Fruit fly (Drosophila melanogaster) whole organism, embryonic: ENCODE results near the gene CG6153.

Experiments
- Antp ChIP-seq: fragments of 200-800 bp; sonication (Bioruptor generic); optimal IDR thresholded peaks from 3 replicates; lab custom pipeline; 2016; ENCODE audit warnings: missing biosample characterization, missing genetic modification characterization
- CG10209 ChIP-seq: fragments of 200-800 bp; sonication (Bioruptor generic); optimal IDR thresholded peaks from 3 replicates; lab custom pipeline; 2017; ENCODE audit warnings: missing biosample characterization, mild to moderate bottlenecking, missing genetic modification characterization, missing genetic modification reagents
- CG10366 ChIP-seq: fragments of 200-800 bp; sonication (Bioruptor generic); IDR thresholded peaks from 2 replicates; pipeline ENCODE4 v1.3.6; 2022; ENCODE audit warnings: missing biosample characterization, missing genetic modification characterization
- CG13296 ChIP-seq: fragments of 200-800 bp; sonication (Bioruptor generic); optimal IDR thresholded peaks from 3 replicates; lab custom pipeline; 2018; ENCODE audit warnings: missing biosample characterization, mild to moderate bottlenecking, missing genetic modification characterization
- CG13775 ChIP-seq: fragments of 200-800 bp; sonication (Bioruptor generic); optimal IDR thresholded peaks from 3 replicates; lab custom pipeline; 2017; ENCODE audit warnings: missing biosample characterization, mild to moderate bottlenecking, missing genetic modification characterization
- CG14667 ChIP-seq: fragments of 200-800 bp; sonication (Bioruptor generic); IDR thresholded peaks from 2 replicates; pipeline ENCODE4 v1.3.6; 2022; ENCODE audit warnings: missing biosample characterization, missing genetic modification characterization
- CG15479 ChIP-seq: fragments of 200-800 bp; sonication (Bioruptor generic); optimal IDR thresholded peaks from 3 replicates; lab custom pipeline; 2019; ENCODE audit warnings: missing biosample characterization, mild to moderate bottlenecking, missing genetic modification characterization, moderate library complexity
- CG17186 ChIP-seq: fragments of 200-800 bp; sonication (Bioruptor generic); optimal IDR thresholded peaks from 3 replicates; lab custom pipeline; 2017; ENCODE audit warnings: missing biosample characterization, missing genetic modification reagents, missing genetic modification characterization
- CG17829 ChIP-seq: fragments of 200-800 bp; optimal IDR thresholded peaks from 2 replicates; lab custom pipeline; 2019; ENCODE audit warnings: missing biosample characterization, mild to moderate bottlenecking, missing genetic modification characterization, moderate library complexity
- CG1832 ChIP-seq: fragments of 200-800 bp; sonication (Bioruptor generic); optimal IDR thresholded peaks from 2 replicates; lab custom pipeline; 2017; ENCODE audit warnings: missing biosample characterization, mild to moderate bottlenecking, missing genetic modification characterization, inconsistent platforms
- CG30403 ChIP-seq: fragments of 200-800 bp; sonication (Bioruptor generic); optimal IDR thresholded peaks from 3 replicates; lab custom pipeline; 2016; ENCODE audit warnings: missing biosample characterization, missing genetic modification characterization
- CG4328 ChIP-seq: fragments of 200-800 bp; sonication (Bioruptor generic); optimal IDR thresholded peaks from 3 replicates; lab custom pipeline; 2017; ENCODE audit warnings: missing biosample characterization, missing genetic modification reagents, missing genetic modification characterization
- CG5180 ChIP-seq: fragments of 200-800 bp; sonication (Bioruptor generic); optimal IDR thresholded peaks from 3 replicates; lab custom pipeline; 2017; ENCODE audit warnings: missing biosample characterization, missing genetic modification characterization, mild to moderate bottlenecking, moderate library complexity, missing genetic modification reagents
- CG5245 ChIP-seq: fragments of 200-800 bp; sonication (Bioruptor generic); optimal IDR thresholded peaks from 3 replicates; lab custom pipeline; 2016; ENCODE audit warnings: missing biosample characterization, missing genetic modification characterization
- CG6854 ChIP-seq: fragments of 200-800 bp; sonication (Bioruptor generic); optimal IDR thresholded peaks from 3 replicates; lab custom pipeline; 2017; ENCODE audit warnings: missing biosample characterization, mild to moderate bottlenecking, missing genetic modification characterization
- CG8944 ChIP-seq: fragments of 200-800 bp; sonication (Bioruptor generic); optimal IDR thresholded peaks from 3 replicates; lab custom pipeline; 2016; ENCODE audit warnings: missing biosample characterization, missing genetic modification characterization
- D ChIP-seq, 2 experiments: fragments of 200-800 bp in 1 of 2; fragments of >200 bp in 1 of 2; sonication (Bioruptor generic) in 1 of 2; optimal IDR thresholded peaks; 2 replicates in 1 of 2; 3 replicates in 1 of 2; lab custom pipeline; 2017; ENCODE audit warnings: mild to moderate bottlenecking in 1 of 2, missing biosample characterization in 1 of 2, missing genetic modification characterization in 1 of 2, missing genetic modification reagents in 1 of 2
- D19B ChIP-seq: fragments of 200-800 bp; sonication (Bioruptor generic); optimal IDR thresholded peaks from 2 replicates; lab custom pipeline; 2017; ENCODE audit warnings: missing biosample characterization, mild to moderate bottlenecking, missing genetic modification characterization
- Dek ChIP-seq: fragments of 200-800 bp; sonication (Bioruptor generic); optimal IDR thresholded peaks from 3 replicates; lab custom pipeline; 2019; ENCODE audit warnings: missing biosample characterization, mild to moderate bottlenecking, missing genetic modification characterization, moderate library complexity
- Eip74EF ChIP-seq, 2 experiments: fragments of 200-800 bp in 1 of 2; fragments of >200 bp in 1 of 2; sonication (Bioruptor generic) in 1 of 2; optimal IDR thresholded peaks; 2 replicates each; lab custom pipeline; 2017 to 2019; ENCODE audit warnings: missing biosample characterization in 2 of 2, missing genetic modification characterization in 2 of 2, mild to moderate bottlenecking in 1 of 2, moderate library complexity in 1 of 2
- Ets97D ChIP-seq: fragments of 200-800 bp; sonication (Bioruptor generic); optimal IDR thresholded peaks from 3 replicates; lab custom pipeline; 2016; ENCODE audit warnings: missing biosample characterization, missing genetic modification characterization
- H2.0 ChIP-seq: fragments of 200-800 bp; sonication (Bioruptor generic); IDR thresholded peaks from 2 replicates; pipeline ENCODE4 v1.3.6; 2022; ENCODE audit warnings: missing biosample characterization, missing genetic modification characterization
- Hr51 ChIP-seq, 2 experiments: fragments of 200-800 bp; sonication (Bioruptor generic); optimal IDR thresholded peaks; 2 replicates in 1 of 2; 3 replicates in 1 of 2; lab custom pipeline; 2016 to 2018; ENCODE audit warnings: missing biosample characterization in 2 of 2, missing genetic modification characterization in 2 of 2, mild to moderate bottlenecking in 1 of 2, moderate library complexity in 1 of 2
- Jarid2 ChIP-seq: fragments of 200-800 bp; sonication (Bioruptor generic); optimal IDR thresholded peaks from 3 replicates; lab custom pipeline; 2017; ENCODE audit warnings: mild to moderate bottlenecking, missing biosample characterization, missing genetic modification reagents, missing genetic modification characterization
- NC2β ChIP-seq: fragments of 200-800 bp; sonication (Bioruptor generic); optimal IDR thresholded peaks from 2 replicates; lab custom pipeline; 2016; ENCODE audit warnings: missing biosample characterization, missing genetic modification characterization
- Oaz ChIP-seq: fragments of 200-800 bp; sonication (Bioruptor generic); IDR thresholded peaks from 2 replicates; pipeline ENCODE4 v1.3.6; 2022; ENCODE audit warnings: missing biosample characterization, missing genetic modification characterization
- Sry-β ChIP-seq: fragments of 200-800 bp; sonication (Bioruptor generic); optimal IDR thresholded peaks from 2 replicates; lab custom pipeline; 2018; ENCODE audit warnings: missing biosample characterization, mild to moderate bottlenecking, missing genetic modification characterization, moderate library complexity
- aop ChIP-seq: fragments of 200-800 bp; sonication (Bioruptor generic); IDR thresholded peaks from 2 replicates; pipeline ENCODE4 v1.3.6; 2022; ENCODE audit warnings: missing biosample characterization, missing genetic modification characterization
- az2 ChIP-seq: fragments of 200-800 bp; sonication (Bioruptor generic); optimal IDR thresholded peaks from 3 replicates; lab custom pipeline; 2016; ENCODE audit warnings: missing biosample characterization, missing genetic modification characterization
- bowl ChIP-seq: fragments of 200-800 bp; sonication (Bioruptor generic); IDR thresholded peaks from 2 replicates; pipeline ENCODE4 v1.3.6; 2022; ENCODE audit warnings: missing biosample characterization, missing genetic modification characterization
- cg ChIP-seq: fragments of 200-800 bp; sonication (Bioruptor generic); optimal IDR thresholded peaks from 3 replicates; lab custom pipeline; 2019; ENCODE audit warnings: missing biosample characterization, mild to moderate bottlenecking, missing genetic modification characterization, moderate library complexity
- cwo ChIP-seq: fragments of 200-800 bp; sonication (Bioruptor generic); optimal IDR thresholded peaks from 3 replicates; lab custom pipeline; 2017; ENCODE audit warnings: missing biosample characterization, missing genetic modification characterization, mild to moderate bottlenecking, moderate library complexity, missing genetic modification reagents
- gce ChIP-seq: fragments of 200-800 bp; sonication (Bioruptor generic); IDR thresholded peaks from 3 replicates; pipeline ENCODE4 v1.3.6; 2022; ENCODE audit warnings: missing biosample characterization, missing genetic modification characterization
- gcm2 ChIP-seq: fragments of 200-800 bp; sonication (Bioruptor generic); optimal IDR thresholded peaks from 2 replicates; lab custom pipeline; 2016; ENCODE audit warnings: missing biosample characterization, missing genetic modification characterization
- gt ChIP-seq: fragments of 200-800 bp; sonication (Bioruptor generic); IDR thresholded peaks from 2 replicates; pipeline ENCODE4 v1.3.6; 2022; ENCODE audit warnings: missing biosample characterization, missing genetic modification characterization
- kah ChIP-seq: fragments of 200-800 bp; sonication (Bioruptor generic); optimal IDR thresholded peaks from 2 replicates; lab custom pipeline; 2018; ENCODE audit warnings: missing biosample characterization, mild to moderate bottlenecking, missing genetic modification characterization
- nerfin-1 ChIP-seq: fragments of 200-800 bp; sonication (Bioruptor generic); optimal IDR thresholded peaks from 3 replicates; lab custom pipeline; 2019; ENCODE audit warnings: missing biosample characterization, mild to moderate bottlenecking, missing genetic modification characterization, moderate library complexity
- nmo ChIP-seq: fragments of 200-800 bp; sonication (Bioruptor generic); optimal IDR thresholded peaks from 2 replicates; lab custom pipeline; 2018; ENCODE audit warnings: missing biosample characterization, mild to moderate bottlenecking, missing genetic modification characterization, moderate library complexity
- nom ChIP-seq: fragments of 200-800 bp; sonication (Bioruptor generic); optimal IDR thresholded peaks from 2 replicates; lab custom pipeline; 2017; ENCODE audit warnings: missing biosample characterization, missing genetic modification characterization, mild to moderate bottlenecking, moderate library complexity, missing genetic modification reagents
- pum ChIP-seq: fragments of 200-800 bp; sonication (Bioruptor generic); optimal IDR thresholded peaks from 2 replicates; lab custom pipeline; 2016; ENCODE audit warnings: missing biosample characterization, missing genetic modification characterization
- sc ChIP-seq, 3 experiments: fragments of >200 bp in 2 of 3; fragments of 200-800 bp in 1 of 3; sonication (Bioruptor generic) in 1 of 3; optimal IDR thresholded peaks; 2 replicates in 2 of 3; 3 replicates in 1 of 3; lab custom pipeline; 2017; ENCODE audit warnings: mild to moderate bottlenecking in 1 of 3, missing biosample characterization in 1 of 3, missing genetic modification characterization in 1 of 3, missing genetic modification reagents in 1 of 3
- sens ChIP-seq: fragments of 200-800 bp; sonication (Bioruptor generic); peaks from one replicate; lab custom pipeline; 2016; ENCODE audit warnings: missing biosample characterization, missing genetic modification characterization
- sisA ChIP-seq: fragments of 200-800 bp; sonication (Bioruptor generic); IDR thresholded peaks from 2 replicates; pipeline ENCODE4 v1.3.6; 2022; ENCODE audit warnings: missing biosample characterization, missing genetic modification characterization
- sob ChIP-seq: fragments of 200-800 bp; sonication (Bioruptor generic); IDR thresholded peaks from 2 replicates; pipeline ENCODE4 v1.3.6; 2022; ENCODE audit warnings: missing biosample characterization, missing genetic modification characterization
- toy ChIP-seq: fragments of 200-800 bp; sonication (Bioruptor generic); IDR thresholded peaks from 2 replicates; pipeline ENCODE4 v1.3.6; 2022; ENCODE audit warnings: missing biosample characterization, missing genetic modification characterization
- twi ChIP-seq: fragments of 200-800 bp; optimal IDR thresholded peaks from 2 replicates; lab custom pipeline; 2019; ENCODE audit warnings: missing biosample characterization, mild to moderate bottlenecking, missing genetic modification characterization, moderate library complexity
- vvl ChIP-seq: fragments of 200-800 bp; sonication (Bioruptor generic); IDR thresholded peaks from 2 replicates; pipeline ENCODE4 v1.3.6; 2022; ENCODE audit warnings: missing biosample characterization, missing genetic modification characterization
- zfh1 ChIP-seq: fragments of 200-800 bp; sonication (Bioruptor generic); IDR thresholded peaks from 3 replicates; pipeline ENCODE4 v1.3.6; 2022; ENCODE audit warnings: missing biosample characterization, missing genetic modification characterization

The CG6153 gene

DNA sequence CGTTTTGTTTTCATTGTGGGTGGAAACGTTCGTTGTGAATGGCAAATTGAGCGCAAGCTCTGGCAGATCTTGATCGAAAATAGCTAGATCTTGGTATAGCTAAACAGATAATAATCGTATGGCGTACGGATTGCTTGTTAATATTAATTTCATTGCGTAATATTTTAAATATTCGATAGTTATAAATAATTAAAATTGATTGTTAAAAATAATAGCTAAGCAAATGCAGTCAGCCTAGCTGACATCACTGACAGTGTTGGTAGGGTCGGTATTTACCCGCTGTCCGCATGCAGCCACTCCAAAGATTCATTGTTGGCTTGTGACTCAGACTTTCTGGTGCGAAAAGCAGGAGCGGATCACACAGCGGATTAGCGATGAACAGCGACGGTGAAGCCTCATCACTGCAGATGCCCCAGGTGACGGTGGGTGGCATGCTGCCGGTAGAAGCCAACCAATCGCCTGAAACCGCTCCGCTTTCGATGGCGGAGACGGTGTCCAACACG is 11.7 kb downstream of the CG6153 start, which contains the start of the genes CG5776 and spict (continued):
- TF ChIP-seq Sry-β (GFP tag; lab: Kevin White, UChicago) (peak; percentile 99), bowl (GFP tag; lab: Robert Waterston, UW) (peak; percentile 37; the same call in 1 of the 2 replicates), CG13775 (GFP tag; lab: Kevin White, UChicago) (peak; percentile 89), gt (GFP tag; lab: Robert Waterston, UW) (0 out of 2 replicates have a peak, but pooled peaks have one; percentile 35), CG8944 (peak; percentile 46), gcm2 (GFP tag; lab: Kevin White, UChicago) (no peak), sisA (GFP tag; lab: Robert Waterston, UW) (peak; percentile 30; the same call in 1 of the 2 replicates), Ets97D (GFP tag; lab: Kevin White, UChicago) (peak; percentile 25), D (optimal IDR thresholded peaks at IDR 0.05; lab: Kevin White, UChicago) (peak; percentile 0), D (GFP tag; optimal IDR thresholded peaks at IDR 0.05; lab: Kevin White, UChicago) (no peak), CG14667 (GFP tag; lab: Robert Waterston, UW) (peak; percentile 78), D19B (GFP tag; lab: Kevin White, UChicago) (peak; percentile 3), CG17829 (tag; lab: Kevin White, UChicago) (peak; percentile 83), az2 (GFP tag; lab: Kevin White, UChicago) (peak; percentile 23), CG17186 (peak; percentile 37), nerfin-1 (tag; lab: Kevin White, UChicago) (peak; percentile 61), CG6854 (GFP tag; lab: Kevin White, UChicago) (peak; percentile 10), CG4328 (peak; percentile 31), gce (GFP tag; lab: Robert Waterston, UW) (0 out of 3 replicates have a peak, but pooled peaks have one; percentile 23), kah (GFP tag; lab: Kevin White, UChicago) (peak; percentile 13), CG15479 (GFP tag; lab: Kevin White, UChicago) (peak; percentile 31), sob (GFP tag; lab: Robert Waterston, UW) (peak; percentile 91), sens (peak; percentile 79), CG5245 (GFP tag; lab: Kevin White, UChicago) (no peak), zfh1 (GFP tag; lab: Robert Waterston, UW) (peak; percentile 80), CG1832 (GFP tag; lab: Kevin White, UChicago) (no peak), CG5180 (no peak), Hr51 (GFP tag; optimal IDR thresholded peaks at IDR 0.05; lab: Kevin White, UChicago) (peak; percentile 45 to 82), sc (optimal IDR thresholded peaks at IDR 0.05; lab: Kevin White, UChicago) (no peak), sc (GFP tag; optimal IDR thresholded peaks at IDR 0.05; lab: Kevin White, UChicago) (peak; percentile 57), aop (GFP tag; lab: Robert Waterston, UW) (0 out of 2 replicates have a peak, but pooled peaks have one; percentile 12), toy (0 out of 2 replicates have a peak, but pooled peaks have one; percentile 5), CG13296 (GFP tag; lab: Kevin White, UChicago) (peak; percentile 67), CG30403 (GFP tag; lab: Kevin White, UChicago) (peak; percentile 81), twi (tag; lab: Kevin White, UChicago) (peak; percentile 69), NC2β (GFP tag; lab: Kevin White, UChicago) (no peak), nom (GFP tag; lab: Kevin White, UChicago) (peak; percentile 48), pum (GFP tag; lab: Kevin White, UChicago) (peak; percentile 28), CG10366 (GFP tag; lab: Robert Waterston, UW) (peak; percentile 83), Antp (GFP tag; lab: Kevin White, UChicago) (peak; percentile 7), Oaz (peak; percentile 70; the same call in 1 of the 2 replicates), nmo (GFP tag; lab: Kevin White, UChicago) (peak; percentile 85), Eip74EF (GFP tag; optimal IDR thresholded peaks at IDR 0.05; lab: Kevin White, UChicago) (peak in 1 of 2 experiments; percentile 38), H2.0 (peak; percentile 77), cwo (GFP tag; lab: Kevin White, UChicago) (peak; percentile 62), cg (GFP tag; lab: Kevin White, UChicago) (no peak), CG10209 (GFP tag; lab: Kevin White, UChicago) (peak; percentile 77), Jarid2 (peak; percentile 48), Dek (tag; lab: Kevin White, UChicago) (peak; percentile 83), vvl (GFP tag; lab: Robert Waterston, UW) (peak; percentile 85)
